Fruit fly (Drosophila melanogaster) whole organism, embryonic: Measurements from ENCODE around the gene CG1622.
A peak's percentile ranks its signal among the peaks of the same experiment; 100 is the strongest.

ENCODE experiments used
- Blimp-1 ChIP-seq: fragments of 200-800 bp; sonication (Bioruptor generic); optimal IDR thresholded peaks from 3 replicates; lab custom pipeline; 2018; ENCODE audit warnings: missing biosample characterization, missing genetic modification characterization, mild to moderate bottlenecking, moderate library complexity, missing genetic modification reagents
- C15 ChIP-seq: fragments of 200-800 bp; sonication (Bioruptor generic); IDR thresholded peaks from 3 replicates; pipeline ENCODE4 v1.3.6; 2022; ENCODE audit warnings: missing biosample characterization, missing genetic modification characterization
- CG1024 ChIP-seq: fragments of 200-800 bp; sonication (Bioruptor generic); IDR thresholded peaks from 2 replicates; pipeline ENCODE4 v1.3.6; 2022; ENCODE audit warnings: missing biosample characterization, missing genetic modification characterization
- CG11247 ChIP-seq: fragments of 200-800 bp; sonication (Bioruptor generic); IDR thresholded peaks from 2 replicates; pipeline ENCODE4 v1.3.6; 2022; ENCODE audit warnings: missing biosample characterization, missing genetic modification characterization
- CG8478 ChIP-seq: fragments of >200 bp; optimal IDR thresholded peaks from 2 replicates; lab custom pipeline; 2018
- Gug ChIP-seq: fragments of 200-800 bp; sonication (Bioruptor generic); IDR thresholded peaks from 4 replicates; pipeline ENCODE4 v1.3.6; 2022; ENCODE audit warnings: missing biosample characterization, missing genetic modification characterization
- HmgZ ChIP-seq: fragments of 200-800 bp; sonication (Bioruptor generic); optimal IDR thresholded peaks from 2 replicates; lab custom pipeline; 2018; ENCODE audit warnings: missing biosample characterization, mild to moderate bottlenecking, missing genetic modification characterization
- knrl ChIP-seq: fragments of 200-800 bp; sonication (Bioruptor generic); IDR thresholded peaks from 3 replicates; pipeline ENCODE4 v1.3.6; 2022; ENCODE audit warnings: missing biosample characterization, missing genetic modification characterization; ENCODE audit not compliant: partially characterized antibody
- stwl ChIP-seq: fragments of 200-800 bp; sonication (Bioruptor generic); optimal IDR thresholded peaks from 3 replicates; lab custom pipeline; 2018; ENCODE audit warnings: missing biosample characterization, mild to moderate bottlenecking, missing genetic modification characterization, moderate library complexity

- TF ChIP-seq knrl (GFP tag; lab: Robert Waterston, UW): no peak
- no peak for TF ChIP-seq C15 (GFP tag; lab: Robert Waterston, UW)
- TF ChIP-seq Blimp-1 (GFP tag; lab: Kevin White, UChicago): peak; percentile 81
- no peak for TF ChIP-seq CG11247 (GFP tag; lab: Robert Waterston, UW)
- no peak for TF ChIP-seq CG8478 (lab: Kevin White, UChicago)
- no peak for TF ChIP-seq Gug (GFP tag; lab: Robert Waterston, UW)
- no peak for TF ChIP-seq stwl (tag; lab: Kevin White, UChicago)
- no peak for TF ChIP-seq HmgZ (tag; lab: Kevin White, UChicago)
- no peak for TF ChIP-seq CG1024
These were observed 18.4 kb upstream of the CG1622 start for dm6 chrX:13278468-13278982.
